Worm (Caenorhabditis elegans) whole organism, late embryonic: Measurements from ENCODE around the gene C05D2.8.

Experiments used
- ceh-14 ChIP-seq: sonication (generic microtip); optimal IDR thresholded peaks from 2 replicates; lab custom pipeline; 2016; ENCODE audit warnings: missing genotype, missing genetic modification characterization, missing compliant biosample characterization
- ets-4 ChIP-seq: sonication (generic microtip); optimal IDR thresholded peaks from 2 replicates; lab custom pipeline; 2016; ENCODE audit warnings: missing genetic modification characterization, missing compliant biosample characterization

ce11 chrIII:5620186-5620585 lies 10.0 kb upstream of the C05D2.8 start:
- TF ChIP-seq ceh-14 (tag; lab: Kevin White, UChicago), result no peak
- no peak for TF ChIP-seq ets-4 (tag; lab: Kevin White, UChicago)
